Worm (Caenorhabditis elegans) whole organism, mixed stage, embryonic: ENCODE results near the gene ifas-1.

Source experiments
- M03D4.4 ChIP-seq: sonication (generic microtip); optimal IDR thresholded peaks from 2 replicates; lab custom pipeline; 2017; ENCODE audit warnings: mild to moderate bottlenecking, missing genetic modification characterization, missing compliant biosample characterization
- bed-3 ChIP-seq: fragments of 200-800 bp; sonication (Bioruptor generic); optimal IDR thresholded peaks from 3 replicates; lab custom pipeline; 2018; ENCODE audit warnings: mild to moderate bottlenecking, missing genetic modification characterization, moderate library complexity, missing compliant biosample characterization
- blmp-1 ChIP-seq: fragments of 150-350 bp; optimal IDR thresholded peaks from 2 replicates; lab custom pipeline; 2014; ENCODE audit warnings: missing biosample characterization, missing genetic modification characterization
- ceh-39 ChIP-seq: fragments of 150-350 bp; optimal IDR thresholded peaks from 2 replicates; lab custom pipeline; 2014; ENCODE audit warnings: missing biosample characterization, missing genetic modification characterization
- ceh-43 ChIP-seq: fragments of 200-800 bp; sonication (Bioruptor generic); optimal IDR thresholded peaks from 2 replicates; lab custom pipeline; 2018; ENCODE audit warnings: mild to moderate bottlenecking, missing genetic modification characterization, moderate library complexity, missing compliant biosample characterization
- ceh-83 ChIP-seq: fragments of 200-800 bp; sonication (Bioruptor generic); optimal IDR thresholded peaks from 2 replicates; lab custom pipeline; 2018; ENCODE audit warnings: mild to moderate bottlenecking, missing genetic modification characterization, missing compliant biosample characterization
- ces-1 ChIP-seq: fragments of 150-350 bp; optimal IDR thresholded peaks from 2 replicates; lab custom pipeline; 2014; ENCODE audit warnings: missing biosample characterization, missing genetic modification reagents, missing genetic modification characterization
- elt-1 ChIP-seq: sonication (generic microtip); optimal IDR thresholded peaks from 2 replicates; lab custom pipeline; 2017; ENCODE audit warnings: missing genetic modification characterization, mild to moderate bottlenecking, missing compliant biosample characterization, antibody characterized with exemption, moderate library complexity, borderline replicate concordance; ENCODE audit not compliant: insufficient read depth
- elt-3 ChIP-seq: fragments of 150-350 bp; optimal IDR thresholded peaks from 2 replicates; lab custom pipeline; 2014; ENCODE audit warnings: missing biosample characterization, missing genetic modification characterization
- flh-1 ChIP-seq: fragments of 200-800 bp; sonication (Bioruptor generic); optimal IDR thresholded peaks from 2 replicates; lab custom pipeline; 2018; ENCODE audit warnings: mild to moderate bottlenecking, missing genetic modification characterization, moderate library complexity, missing compliant biosample characterization
- ham-2 ChIP-seq: fragments of 200-800 bp; sonication (Bioruptor generic); optimal IDR thresholded peaks from 2 replicates; lab custom pipeline; 2018; ENCODE audit warnings: mild to moderate bottlenecking, missing genetic modification characterization, missing compliant biosample characterization
- lin-13 ChIP-seq: fragments of 150-350 bp; optimal IDR thresholded peaks from 2 replicates; lab custom pipeline; 2014; ENCODE audit warnings: missing biosample characterization, missing genetic modification characterization
- lsy-2 ChIP-seq: fragments of 150-350 bp; optimal IDR thresholded peaks from 2 replicates; lab custom pipeline; 2014; ENCODE audit warnings: missing biosample characterization, missing genetic modification characterization
- mab-5 ChIP-seq: fragments of 150-350 bp; optimal IDR thresholded peaks from 2 replicates; lab custom pipeline; 2014; ENCODE audit warnings: missing biosample characterization, missing genetic modification characterization
- mep-1 ChIP-seq: fragments of 150-350 bp; optimal IDR thresholded peaks from 2 replicates; lab custom pipeline; 2017; ENCODE audit warnings: missing biosample characterization, missing genetic modification reagents, missing genetic modification characterization, inconsistent platforms
- mls-2 ChIP-seq: sonication (generic microtip); optimal IDR thresholded peaks from 2 replicates; lab custom pipeline; 2016; ENCODE audit warnings: mild to moderate bottlenecking, missing genetic modification characterization, moderate library complexity, missing compliant biosample characterization
- nhr-12 ChIP-seq: fragments of 150-350 bp; optimal IDR thresholded peaks from 2 replicates; lab custom pipeline; 2014; ENCODE audit warnings: missing biosample characterization, missing genetic modification characterization
- nhr-2 ChIP-seq: fragments of 150-350 bp; optimal IDR thresholded peaks from 2 replicates; lab custom pipeline; 2014; ENCODE audit warnings: missing biosample characterization, missing genetic modification characterization
- nhr-237 ChIP-seq: fragments of 150-350 bp; optimal IDR thresholded peaks from 2 replicates; lab custom pipeline; 2014; ENCODE audit warnings: missing biosample characterization, missing genetic modification characterization
- nhr-28 ChIP-seq: fragments of 150-350 bp; optimal IDR thresholded peaks from 2 replicates; lab custom pipeline; 2014; ENCODE audit warnings: missing biosample characterization, missing genetic modification characterization
- nhr-76 ChIP-seq: sonication (generic microtip); optimal IDR thresholded peaks from 2 replicates; lab custom pipeline; 2017; ENCODE audit warnings: missing biosample characterization, missing genetic modification characterization
- pha-4 ChIP-seq: fragments of 150-350 bp; optimal IDR thresholded peaks from 2 replicates; lab custom pipeline; 2018; ENCODE audit warnings: missing biosample characterization, missing genetic modification reagents, missing genetic modification characterization
- sem-2 ChIP-seq: fragments of 200-800 bp; sonication (Bioruptor generic); optimal IDR thresholded peaks from 2 replicates; lab custom pipeline; 2018; ENCODE audit warnings: mild to moderate bottlenecking, missing genetic modification characterization, missing compliant biosample characterization
- snpc-4 ChIP-seq: fragments of 150-350 bp; optimal IDR thresholded peaks from 2 replicates; lab custom pipeline; 2014; ENCODE audit warnings: missing biosample characterization, missing genetic modification characterization
- sptf-1 ChIP-seq: sonication (generic microtip); optimal IDR thresholded peaks from 2 replicates; lab custom pipeline; 2017; ENCODE audit warnings: mild to moderate bottlenecking, missing genetic modification characterization, moderate library complexity, missing compliant biosample characterization
- tbx-8 ChIP-seq: fragments of 200-800 bp; sonication (Bioruptor generic); optimal IDR thresholded peaks from 2 replicates; lab custom pipeline; 2018; ENCODE audit warnings: mild to moderate bottlenecking, missing genetic modification characterization, moderate library complexity, missing compliant biosample characterization
- unc-120 ChIP-seq: sonication (generic microtip); optimal IDR thresholded peaks from 2 replicates; lab custom pipeline; 2017; ENCODE audit warnings: missing genetic modification characterization, missing compliant biosample characterization; ENCODE audit not compliant: poor library complexity, severe bottlenecking
- unc-39 ChIP-seq: fragments of 150-350 bp; optimal IDR thresholded peaks from 2 replicates; lab custom pipeline; 2014; ENCODE audit warnings: missing biosample characterization, missing genetic modification characterization
- unc-62 ChIP-seq: fragments of 150-350 bp; optimal IDR thresholded peaks from 2 replicates; lab custom pipeline; 2014; ENCODE audit warnings: missing biosample characterization, missing genetic modification reagents, missing genetic modification characterization
- zip-8 ChIP-seq: fragments of 150-350 bp; optimal IDR thresholded peaks from 2 replicates; lab custom pipeline; 2014; ENCODE audit warnings: missing biosample characterization, missing genetic modification characterization
- ztf-11 ChIP-seq: fragments of 150-350 bp; optimal IDR thresholded peaks from 2 replicates; lab custom pipeline; 2014; ENCODE audit warnings: missing biosample characterization, missing genetic modification characterization

ifas-1 gene

ce11 chrII:3688333-3688732 is at the start of gene ifas-1:
ifas-1 (minus strand) TSS chrII:3688719.
- no peak for TF ChIP-seq M03D4.4 (tag; lab: Kevin White, UChicago)
- TF ChIP-seq mep-1 (tag; lab: Kevin White, UChicago): no peak
- TF ChIP-seq tbx-8 (GFP tag; lab: Kevin White, UChicago): no peak
- TF ChIP-seq zip-8 (tag; lab: Kevin White, UChicago): no peak
- TF ChIP-seq blmp-1 (tag; lab: Kevin White, UChicago): no peak
- no peak for TF ChIP-seq flh-1
- TF ChIP-seq elt-1 (tag; lab: Kevin White, UChicago): no peak
- TF ChIP-seq unc-120 (tag; lab: Kevin White, UChicago): no peak
- TF ChIP-seq ces-1: no peak
- no peak for TF ChIP-seq mls-2 (tag; lab: Kevin White, UChicago)
- TF ChIP-seq sptf-1 (tag; lab: Kevin White, UChicago): no peak
- TF ChIP-seq mab-5: no peak
- TF ChIP-seq nhr-76 (tag; lab: Kevin White, UChicago): no peak
- TF ChIP-seq ceh-43 (GFP tag; lab: Kevin White, UChicago): no peak
- TF ChIP-seq nhr-28 (tag; lab: Kevin White, UChicago): no peak
- no peak for TF ChIP-seq lsy-2 (tag; lab: Kevin White, UChicago)
- no peak for TF ChIP-seq bed-3
- no peak for TF ChIP-seq lin-13 (tag; lab: Kevin White, UChicago)
- no peak for TF ChIP-seq snpc-4 (tag; lab: Kevin White, UChicago)
- TF ChIP-seq ham-2 (GFP tag; lab: Kevin White, UChicago): no peak

ce11 chrII:3736893-3737375 is 48.4 kb upstream of the ifas-1 start, which contains the start of gene F12E12.6:
F12E12.6 (minus strand) TSS chrII:3736943.
- no peak for TF ChIP-seq flh-1

- TF ChIP-seq snpc-4 (tag; lab: Kevin White, UChicago): no peak
- TF ChIP-seq, all 35 proteins: peak for 0
Observed at ce11 chrII:3731723-3732122, 43.2 kb upstream of the ifas-1 start, which contains the start of the genes sdz-12 and bath-31. sdz-12 (minus strand) TSS chrII:3731823. bath-31 (plus strand) TSS chrII:3731973.

- no peak for TF ChIP-seq elt-3 (tag; lab: Kevin White, UChicago)
- TF ChIP-seq unc-39 (tag; lab: Kevin White, UChicago): no peak
- TF ChIP-seq ham-2 (GFP tag; lab: Kevin White, UChicago): no peak
- TF ChIP-seq mep-1 (tag; lab: Kevin White, UChicago): no peak
- TF ChIP-seq ztf-11 (tag; lab: Kevin White, UChicago): no peak
- no peak for TF ChIP-seq ceh-39 (tag; lab: Kevin White, UChicago)
- no peak for TF ChIP-seq blmp-1 (tag; lab: Kevin White, UChicago)
- no peak for TF ChIP-seq mls-2 (tag; lab: Kevin White, UChicago)
- no peak for TF ChIP-seq nhr-12
- TF ChIP-seq lin-13 (tag; lab: Kevin White, UChicago): no peak
Observed at ce11 chrII:3727996-3728395, 39.5 kb upstream of the ifas-1 start, which contains the start of gene C46E10.8. C46E10.8 (minus strand) TSS chrII:3728096.

ce11 chrII:3724175-3724715 is 35.7 kb upstream of the ifas-1 start, which contains the start of gene C46E10.1:
C46E10.1 (plus strand) TSS chrII:3724225.
- TF ChIP-seq nhr-2 (tag; lab: Kevin White, UChicago) (no peak), nhr-12 (no peak), mep-1 (tag; lab: Kevin White, UChicago) (no peak)
- TF ChIP-seq, all 35 proteins: peak for 0

ce11 chrII:3721016-3721415 is 32.5 kb upstream of the ifas-1 start, which contains the start of gene C46E10.3:
C46E10.3 (plus strand) TSS chrII:3721316.
- TF ChIP-seq nhr-76 (tag; lab: Kevin White, UChicago): no peak
- no peak for TF ChIP-seq sem-2 (GFP tag; lab: Kevin White, UChicago)
- no peak for TF ChIP-seq blmp-1 (tag; lab: Kevin White, UChicago)

ce11 chrII:3716961-3717360 is 28.4 kb upstream of the ifas-1 start, which contains the start of gene fbxc-52:
fbxc-52 (plus strand) TSS chrII:3717261.
- TF ChIP-seq mab-5 (no peak), mls-2 (tag; lab: Kevin White, UChicago) (no peak), nhr-237 (tag; lab: Kevin White, UChicago) (no peak), lin-13 (tag; lab: Kevin White, UChicago) (no peak), ceh-43 (GFP tag; lab: Kevin White, UChicago) (no peak), zip-8 (tag; lab: Kevin White, UChicago) (no peak), nhr-12 (no peak), bed-3 (no peak), pha-4 (tag; lab: Kevin White, UChicago) (no peak), nhr-28 (tag; lab: Kevin White, UChicago) (no peak), elt-1 (tag; lab: Kevin White, UChicago) (no peak), unc-39 (tag; lab: Kevin White, UChicago) (no peak), unc-62 (GFP tag; lab: Kevin White, UChicago) (no peak), ceh-83 (GFP tag; lab: Kevin White, UChicago) (no peak), nhr-2 (tag; lab: Kevin White, UChicago) (no peak), lsy-2 (tag; lab: Kevin White, UChicago) (no peak), ceh-39 (tag; lab: Kevin White, UChicago) (no peak)
